Worm (Caenorhabditis elegans) whole organism, L1 larva: ENCODE data around the gene elf-1.

Experiments used
- C16A3.4 ChIP-seq: fragments of 150-350 bp; optimal IDR thresholded peaks from 2 replicates; lab custom pipeline; 2014; ENCODE audit warnings: missing biosample characterization, missing genetic modification characterization
- F16B12.6 ChIP-seq: fragments of 150-350 bp; optimal IDR thresholded peaks from 2 replicates; lab custom pipeline; 2014; ENCODE audit warnings: missing biosample characterization, missing genetic modification characterization
- Y116A8C.19 ChIP-seq: sonication (generic microtip); optimal IDR thresholded peaks from 2 replicates; lab custom pipeline; 2016; ENCODE audit warnings: missing compliant biosample characterization, missing genetic modification characterization, borderline replicate concordance
- alr-1 ChIP-seq: fragments of 200-800 bp; sonication (Bioruptor generic); optimal IDR thresholded peaks from 2 replicates; lab custom pipeline; 2018; ENCODE audit warnings: borderline replicate concordance, mild to moderate bottlenecking, missing genetic modification characterization, missing compliant biosample characterization
- ceh-82 ChIP-seq, 3 experiments: fragments of 150-350 bp in 1 of 3; sonication (generic microtip) in 2 of 3; optimal IDR thresholded peaks; 2 replicates each; lab custom pipeline; 2014 to 2017; ENCODE audit warnings: missing biosample characterization in 3 of 3, missing genetic modification characterization in 3 of 3
- ceh-88 ChIP-seq: fragments of 200-800 bp; sonication (Bioruptor generic); IDR thresholded peaks from 2 replicates; pipeline ENCODE4 v1.3.6; 2022; ENCODE audit warnings: missing genetic modification characterization, missing compliant biosample characterization
- ceh-90 ChIP-seq: sonication (generic microtip); optimal IDR thresholded peaks from 2 replicates; lab custom pipeline; 2016; ENCODE audit warnings: missing genetic modification characterization, missing compliant biosample characterization
- ces-1 ChIP-seq: fragments of 150-350 bp; optimal IDR thresholded peaks from 2 replicates; lab custom pipeline; 2014; ENCODE audit warnings: missing biosample characterization, missing genetic modification reagents, missing genetic modification characterization
- dpl-1 ChIP-seq, 3 experiments: fragments of 150-350 bp in 2 of 3; sonication (generic microtip) in 1 of 3; optimal IDR thresholded peaks; 2 replicates each; lab custom pipeline; 2014 to 2017; ENCODE audit warnings: missing biosample characterization in 3 of 3, missing genetic modification characterization in 3 of 3, missing genetic modification reagents in 3 of 3
- efl-3 ChIP-seq: fragments of 200-800 bp; sonication (Bioruptor generic); optimal IDR thresholded peaks from 2 replicates; lab custom pipeline; 2018; ENCODE audit warnings: mild to moderate bottlenecking, missing genetic modification characterization, missing compliant biosample characterization
- egl-13 ChIP-seq: sonication (generic microtip); optimal IDR thresholded peaks from 2 replicates; lab custom pipeline; 2016; ENCODE audit warnings: missing genotype, missing genetic modification reagents, missing genetic modification characterization, missing compliant biosample characterization
- elt-2 ChIP-seq: sonication (generic microtip); optimal IDR thresholded peaks from 2 replicates; lab custom pipeline; 2016; ENCODE audit warnings: missing genetic modification characterization, mild to moderate bottlenecking, inconsistent platforms, missing compliant biosample characterization, missing genetic modification reagents
- elt-3 ChIP-seq, 6 experiments: fragments of 150-350 bp in 1 of 6; sonication (generic microtip); optimal IDR thresholded peaks; 2 replicates each; lab custom pipeline; 2017 to 2018; ENCODE audit warnings: missing biosample characterization in 6 of 6, missing genetic modification characterization in 6 of 6, inconsistent platforms in 1 of 6
- ets-5 ChIP-seq: fragments of 200-800 bp; sonication (Bioruptor generic); IDR thresholded peaks from 2 replicates; pipeline ENCODE4 v1.3.6; 2022; ENCODE audit warnings: missing genetic modification characterization, missing compliant biosample characterization
- fkh-4 ChIP-seq: sonication (generic microtip); optimal IDR thresholded peaks from 2 replicates; lab custom pipeline; 2016; ENCODE audit warnings: missing compliant biosample characterization, missing genetic modification characterization, borderline replicate concordance
- grh-1 ChIP-seq: fragments of 200-800 bp; sonication (Bioruptor generic); IDR thresholded peaks from 2 replicates; pipeline ENCODE4 v1.3.6; 2022; ENCODE audit warnings: missing genetic modification reagents, missing genetic modification characterization, missing compliant biosample characterization
- hlh-17 ChIP-seq: fragments of 200-800 bp; sonication (Bioruptor generic); optimal IDR thresholded peaks from 2 replicates; lab custom pipeline; 2018; ENCODE audit warnings: missing genetic modification characterization, mild to moderate bottlenecking, missing compliant biosample characterization, moderate library complexity, borderline replicate concordance
- hpl-2 ChIP-seq: fragments of 150-350 bp; optimal IDR thresholded peaks from 2 replicates; lab custom pipeline; 2014; ENCODE audit warnings: missing biosample characterization, missing genetic modification reagents, missing genetic modification characterization
- isw-1 ChIP-seq: fragments of 200-800 bp; sonication (Bioruptor generic); IDR thresholded peaks from 2 replicates; pipeline ENCODE4 v1.3.6; 2022; ENCODE audit warnings: missing genetic modification characterization, missing compliant biosample characterization
- lin-13 ChIP-seq: fragments of 150-350 bp; optimal IDR thresholded peaks from 2 replicates; lab custom pipeline; 2014; ENCODE audit warnings: missing biosample characterization, missing genetic modification reagents, missing genetic modification characterization
- lin-14 ChIP-seq: fragments of 200-800 bp; sonication (Bioruptor generic); optimal IDR thresholded peaks from 2 replicates; lab custom pipeline; 2018; ENCODE audit warnings: mild to moderate bottlenecking, missing genetic modification characterization, moderate library complexity, missing compliant biosample characterization
- lin-15B ChIP-seq: fragments of 150-350 bp; sonication (generic microtip); optimal IDR thresholded peaks from 3 replicates; lab custom pipeline; 2014; ENCODE audit warnings: missing biosample characterization, missing genetic modification characterization
- lir-3 ChIP-seq: sonication (generic microtip); optimal IDR thresholded peaks from 2 replicates; lab custom pipeline; 2016; ENCODE audit warnings: mild to moderate bottlenecking, missing genetic modification characterization, moderate library complexity, missing compliant biosample characterization; ENCODE audit not compliant: poor library complexity
- mdl-1 ChIP-seq, 2 experiments: fragments of 150-350 bp; optimal IDR thresholded peaks; 2 replicates each; lab custom pipeline; 2014 to 2017; ENCODE audit warnings: missing biosample characterization in 2 of 2, missing genetic modification characterization in 2 of 2, inconsistent platforms in 1 of 2
- mep-1 ChIP-seq: fragments of 150-350 bp; optimal IDR thresholded peaks from 2 replicates; lab custom pipeline; 2014; ENCODE audit warnings: missing biosample characterization, missing genetic modification characterization
- nhr-12 ChIP-seq: sonication (generic microtip); optimal IDR thresholded peaks from 2 replicates; lab custom pipeline; 2017; ENCODE audit warnings: missing biosample characterization, missing genetic modification characterization
- nhr-19 ChIP-seq: fragments of 200-800 bp; sonication (Bioruptor generic); conservative IDR thresholded peaks from 2 replicates; pipeline ENCODE4 v1.3.6; 2022; ENCODE audit warnings: missing genetic modification characterization, missing compliant biosample characterization
- nhr-20 ChIP-seq: sonication (generic microtip); optimal IDR thresholded peaks from 2 replicates; lab custom pipeline; 2016; ENCODE audit warnings: mild to moderate bottlenecking, missing genetic modification characterization, missing compliant biosample characterization
- nhr-237 ChIP-seq: fragments of 150-350 bp; optimal IDR thresholded peaks from 2 replicates; lab custom pipeline; 2014; ENCODE audit warnings: missing biosample characterization, missing genetic modification characterization
- nhr-28 ChIP-seq: fragments of 150-350 bp; optimal IDR thresholded peaks from 2 replicates; lab custom pipeline; 2014; ENCODE audit warnings: missing biosample characterization, missing genetic modification characterization
- nhr-47 ChIP-seq: sonication (generic microtip); optimal IDR thresholded peaks from 2 replicates; lab custom pipeline; 2016; ENCODE audit warnings: mild to moderate bottlenecking, missing genetic modification characterization, moderate library complexity, missing compliant biosample characterization
- nhr-76 ChIP-seq: sonication (generic microtip); optimal IDR thresholded peaks from 2 replicates; lab custom pipeline; 2017; ENCODE audit warnings: missing biosample characterization, missing genetic modification characterization
- nhr-84 ChIP-seq: sonication (generic microtip); optimal IDR thresholded peaks from 2 replicates; lab custom pipeline; 2017; ENCODE audit warnings: missing biosample characterization, missing genetic modification characterization
- nhr-85 ChIP-seq: sonication (generic microtip); peaks from one replicate; lab custom pipeline; 2016; ENCODE audit warnings: missing genetic modification characterization, inconsistent platforms, missing compliant biosample characterization
- nhr-90 ChIP-seq: sonication (generic microtip); optimal IDR thresholded peaks from 2 replicates; lab custom pipeline; 2016; ENCODE audit warnings: mild to moderate bottlenecking, missing genetic modification characterization, missing compliant biosample characterization; ENCODE audit not compliant: poor library complexity
- pag-3 ChIP-seq: sonication (generic microtip); optimal IDR thresholded peaks from 2 replicates; lab custom pipeline; 2017; ENCODE audit warnings: missing genetic modification characterization, mild to moderate bottlenecking, missing compliant biosample characterization, antibody characterized with exemption, borderline replicate concordance; ENCODE audit not compliant: insufficient read depth
- pax-3 ChIP-seq: fragments of 200-800 bp; sonication (Bioruptor generic); optimal IDR thresholded peaks from 2 replicates; lab custom pipeline; 2018; ENCODE audit warnings: mild to moderate bottlenecking, missing genetic modification characterization, moderate library complexity, missing compliant biosample characterization
- pqm-1 ChIP-seq: sonication (generic microtip); optimal IDR thresholded peaks from 3 replicates; lab custom pipeline; 2017; ENCODE audit warnings: missing biosample characterization, missing genetic modification characterization
- skn-1 ChIP-seq: fragments of 150-350 bp; optimal IDR thresholded peaks from 2 replicates; lab custom pipeline; 2014; ENCODE audit warnings: missing biosample characterization, missing genetic modification characterization
- snpc-4 ChIP-seq: fragments of 150-350 bp; optimal IDR thresholded peaks from 2 replicates; lab custom pipeline; 2014; ENCODE audit warnings: missing biosample characterization, missing genetic modification characterization
- snu-23 ChIP-seq: sonication (generic microtip); optimal IDR thresholded peaks from 2 replicates; lab custom pipeline; 2016; ENCODE audit warnings: missing genetic modification characterization, missing compliant biosample characterization
- sptf-1 ChIP-seq: fragments of 150-350 bp; optimal IDR thresholded peaks from 2 replicates; lab custom pipeline; 2014; ENCODE audit warnings: missing biosample characterization, missing genetic modification characterization
- tbx-2 ChIP-seq: sonication (generic microtip); optimal IDR thresholded peaks from 2 replicates; lab custom pipeline; 2016; ENCODE audit warnings: missing genetic modification characterization, missing compliant biosample characterization
- tlp-1 ChIP-seq: fragments of 150-350 bp; optimal IDR thresholded peaks from 2 replicates; lab custom pipeline; 2014; ENCODE audit warnings: missing biosample characterization, missing genetic modification characterization
- unc-30 ChIP-seq: sonication (generic microtip); optimal IDR thresholded peaks from 2 replicates; lab custom pipeline; 2017; ENCODE audit warnings: missing biosample characterization, missing genetic modification characterization
- unc-62 ChIP-seq: fragments of 150-350 bp; optimal IDR thresholded peaks from 2 replicates; lab custom pipeline; 2014; ENCODE audit warnings: missing biosample characterization, missing genetic modification reagents, missing genetic modification characterization
- unc-86 ChIP-seq: sonication (generic microtip); optimal IDR thresholded peaks from 2 replicates; lab custom pipeline; 2016; ENCODE audit warnings: missing genetic modification characterization, missing compliant biosample characterization
- zag-1 ChIP-seq: fragments of 150-350 bp; optimal IDR thresholded peaks from 2 replicates; lab custom pipeline; 2014; ENCODE audit warnings: missing biosample characterization, missing genetic modification characterization
- zip-4 ChIP-seq: fragments of 200-800 bp; sonication (Bioruptor generic); optimal IDR thresholded peaks from 2 replicates; lab custom pipeline; 2018; ENCODE audit warnings: mild to moderate bottlenecking, missing genetic modification characterization, moderate library complexity, missing compliant biosample characterization
- ztf-4 ChIP-seq: fragments of 150-350 bp; optimal IDR thresholded peaks from 2 replicates; lab custom pipeline; 2014; ENCODE audit warnings: missing biosample characterization, missing genetic modification characterization

Gene elf-1

ce11 chrIII:668303-668893 lies 20.6 kb upstream of the elf-1 start, which contains the start of gene W02B3.3 (continued):
- TF ChIP-seq hpl-2 (no peak), elt-2 (tag; lab: Kevin White, UChicago) (no peak), zag-1 (tag; lab: Kevin White, UChicago) (no peak), dpl-1 (GFP tag; optimal IDR thresholded peaks at IDR 0.05; lab: Kevin White, UChicago) (peak in 1 of 3 experiments; percentile 29), C16A3.4 (tag; lab: Kevin White, UChicago) (peak; percentile 29), lin-15B (tag; lab: Kevin White, UChicago) (peak; percentile 8), mep-1 (tag; lab: Kevin White, UChicago) (peak; percentile 64), lin-13 (GFP tag; lab: Kevin White, UChicago) (peak; percentile 8), unc-30 (no peak), unc-62 (no peak), zip-4 (no peak), ceh-90 (tag; lab: Kevin White, UChicago) (no peak), alr-1 (tag; lab: Kevin White, UChicago) (no peak), pag-3 (tag; lab: Kevin White, UChicago) (peak; percentile 70), snpc-4 (tag; lab: Kevin White, UChicago) (peak; percentile 55), nhr-84 (no peak), snu-23 (peak; percentile 79), ztf-4 (tag; lab: Kevin White, UChicago) (peak; percentile 58), nhr-76 (no peak), nhr-237 (tag; lab: Kevin White, UChicago) (no peak), Y116A8C.19 (tag; lab: Kevin White, UChicago) (no peak), ces-1 (GFP tag; lab: Kevin White, UChicago) (peak; percentile 50), ceh-88 (GFP tag; lab: Robert Waterston, UW) (no peak), grh-1 (GFP tag; lab: Robert Waterston, UW) (no peak), nhr-28 (tag; lab: Kevin White, UChicago) (no peak), skn-1 (peak; percentile 30), tbx-2 (tag; lab: Kevin White, UChicago) (peak; percentile 40), nhr-90 (tag; lab: Kevin White, UChicago) (no peak), sptf-1 (tag; lab: Kevin White, UChicago) (no peak), nhr-85 (tag; lab: Kevin White, UChicago) (no peak), nhr-12 (tag; lab: Kevin White, UChicago) (no peak), unc-86 (tag; lab: Kevin White, UChicago) (peak; percentile 86), lin-14 (GFP tag; lab: Kevin White, UChicago) (peak; percentile 96), hlh-17 (GFP tag; lab: Kevin White, UChicago) (no peak), elt-3 (tag; optimal IDR thresholded peaks at IDR 0.05; lab: Kevin White, UChicago) (no peak), pqm-1 (tag; lab: Kevin White, UChicago) (no peak), tlp-1 (no peak), lir-3 (tag; lab: Kevin White, UChicago) (peak; percentile 40), pax-3 (tag; lab: Kevin White, UChicago) (no peak), efl-3 (GFP tag; lab: Kevin White, UChicago) (no peak), isw-1 (peak; percentile 66), nhr-47 (tag; lab: Kevin White, UChicago) (peak; percentile 79), ceh-82 (tag; optimal IDR thresholded peaks at IDR 0.05; lab: Kevin White, UChicago) (peak; percentile 57 to 91 (median 76)), nhr-20 (tag; lab: Kevin White, UChicago) (peak; percentile 38), egl-13 (peak; percentile 80), mdl-1 (tag; optimal IDR thresholded peaks at IDR 0.05; lab: Kevin White, UChicago) (peak in 1 of 2 experiments; percentile 34), nhr-19 (0 out of 2 replicates have a peak, but pooled peaks have one; percentile 9), fkh-4 (no peak), F16B12.6 (tag; lab: Kevin White, UChicago) (no peak), ets-5 (no peak)
